Fruit fly (Drosophila melanogaster) whole organism, embryonic: ENCODE measurements around the gene Cpr67Fa1.

Source experiments
- Awh ChIP-seq: fragments of 200-800 bp; sonication (Bioruptor generic); IDR thresholded peaks from 2 replicates; pipeline ENCODE4, ENCODE4 v1.3.6; 2022; ENCODE audit warnings: missing biosample characterization, missing genetic modification characterization
- CG10147 ChIP-seq: fragments of 200-800 bp; sonication (Bioruptor generic); optimal IDR thresholded peaks from 2 replicates; lab custom pipeline; 2019; ENCODE audit warnings: missing biosample characterization, mild to moderate bottlenecking, missing genetic modification characterization, moderate library complexity
- CG12769 ChIP-seq: fragments of 200-800 bp; sonication (Bioruptor generic); optimal IDR thresholded peaks from 2 replicates; lab custom pipeline; 2019; ENCODE audit warnings: missing biosample characterization, mild to moderate bottlenecking, missing genetic modification characterization, moderate library complexity
- CG17829 ChIP-seq: fragments of 200-800 bp; optimal IDR thresholded peaks from 2 replicates; lab custom pipeline; 2019; ENCODE audit warnings: missing biosample characterization, mild to moderate bottlenecking, missing genetic modification characterization, moderate library complexity
- CG18262 ChIP-seq: fragments of 200-800 bp; optimal IDR thresholded peaks from 3 replicates; lab custom pipeline; 2019; ENCODE audit warnings: missing biosample characterization, mild to moderate bottlenecking, missing genetic modification characterization, moderate library complexity
- CG1832 ChIP-seq: fragments of 200-800 bp; sonication (Bioruptor generic); optimal IDR thresholded peaks from 2 replicates; lab custom pipeline; 2017; ENCODE audit warnings: missing biosample characterization, mild to moderate bottlenecking, missing genetic modification characterization, inconsistent platforms
- CG2199 ChIP-seq: fragments of 200-800 bp; sonication (Bioruptor generic); IDR thresholded peaks from 3 replicates; pipeline ENCODE4 v1.3.6; 2022; ENCODE audit warnings: missing biosample characterization, missing genetic modification characterization
- CG2678 ChIP-seq: fragments of 200-800 bp; sonication (Bioruptor generic); optimal IDR thresholded peaks from 3 replicates; lab custom pipeline; 2019; ENCODE audit warnings: missing biosample characterization, mild to moderate bottlenecking, missing genetic modification characterization, moderate library complexity
- CG3065 ChIP-seq: fragments of 200-800 bp; sonication (Bioruptor generic); optimal IDR thresholded peaks from 2 replicates; lab custom pipeline; 2016; ENCODE audit warnings: missing biosample characterization, missing genetic modification characterization
- CG31224 ChIP-seq: fragments of 200-800 bp; sonication (Bioruptor generic); IDR thresholded peaks from 2 replicates; pipeline ENCODE4 v1.3.6; 2022; ENCODE audit warnings: missing biosample characterization, missing genetic modification characterization
- CG34422 ChIP-seq: fragments of 200-800 bp; sonication (Bioruptor generic); IDR thresholded peaks from 3 replicates; pipeline ENCODE4 v1.3.6; 2022; ENCODE audit warnings: missing biosample characterization, missing genetic modification characterization
- CG3995 ChIP-seq: fragments of 200-800 bp; sonication (Bioruptor generic); optimal IDR thresholded peaks from 3 replicates; lab custom pipeline; 2016; ENCODE audit warnings: missing biosample characterization, missing genetic modification characterization
- CG6254 ChIP-seq: fragments of 200-800 bp; sonication (Bioruptor generic); optimal IDR thresholded peaks from 3 replicates; lab custom pipeline; 2017; ENCODE audit warnings: mild to moderate bottlenecking, missing biosample characterization, missing genetic modification reagents, missing genetic modification characterization
- CG6791 ChIP-seq: fragments of 200-800 bp; sonication (Bioruptor generic); IDR thresholded peaks from 3 replicates; pipeline ENCODE4 v1.3.6; 2022; ENCODE audit warnings: missing biosample characterization, missing genetic modification characterization; ENCODE audit not compliant: partially characterized antibody
- CG7987 ChIP-seq: fragments of 200-800 bp; sonication (Bioruptor generic); optimal IDR thresholded peaks from 2 replicates; lab custom pipeline; 2018; ENCODE audit warnings: missing biosample characterization, mild to moderate bottlenecking, missing genetic modification characterization, moderate library complexity
- CG8290 ChIP-seq, 3 experiments: fragments of 200-800 bp; sonication (Bioruptor generic); optimal IDR thresholded peaks; 2 replicates each; lab custom pipeline; 2016 to 2019; ENCODE audit warnings: missing biosample characterization in 3 of 3, missing genetic modification characterization in 3 of 3, mild to moderate bottlenecking in 2 of 3, moderate library complexity in 1 of 3
- D ChIP-seq, 2 experiments: fragments of 200-800 bp in 1 of 2; fragments of >200 bp in 1 of 2; sonication (Bioruptor generic) in 1 of 2; optimal IDR thresholded peaks; 2 replicates in 1 of 2; 3 replicates in 1 of 2; lab custom pipeline; 2017; ENCODE audit warnings: mild to moderate bottlenecking in 1 of 2, missing biosample characterization in 1 of 2, missing genetic modification characterization in 1 of 2, missing genetic modification reagents in 1 of 2
- Hr78 ChIP-seq, 2 experiments: fragments of 200-800 bp in 1 of 2; fragments of >200 bp in 1 of 2; sonication (Bioruptor generic) in 1 of 2; optimal IDR thresholded peaks; 2 replicates each; lab custom pipeline; 2017 to 2019; ENCODE audit warnings: missing biosample characterization in 2 of 2, missing genetic modification characterization in 2 of 2, mild to moderate bottlenecking in 1 of 2, moderate library complexity in 1 of 2
- Nf-YC ChIP-seq: fragments of 200-800 bp; optimal IDR thresholded peaks from 3 replicates; lab custom pipeline; 2019; ENCODE audit warnings: missing biosample characterization, mild to moderate bottlenecking, missing genetic modification characterization, moderate library complexity
- cato ChIP-seq: fragments of 200-800 bp; sonication (Bioruptor generic); optimal IDR thresholded peaks from 2 replicates; lab custom pipeline; 2016; ENCODE audit warnings: missing biosample characterization, missing genetic modification characterization, borderline replicate concordance
- cg ChIP-seq: fragments of 200-800 bp; sonication (Bioruptor generic); optimal IDR thresholded peaks from 3 replicates; lab custom pipeline; 2019; ENCODE audit warnings: missing biosample characterization, mild to moderate bottlenecking, missing genetic modification characterization, moderate library complexity
- chinmo ChIP-seq: fragments of 200-800 bp; sonication (Bioruptor generic); IDR thresholded peaks from 4 replicates; pipeline ENCODE4 v1.3.6; 2022; ENCODE audit warnings: missing biosample characterization, missing genetic modification characterization; ENCODE audit not compliant: partially characterized antibody
- ci ChIP-seq: fragments of 200-800 bp; sonication (Bioruptor generic); IDR thresholded peaks from 3 replicates; pipeline ENCODE4 v1.3.6; 2022; ENCODE audit warnings: missing biosample characterization, missing genetic modification characterization
- crp ChIP-seq, 2 experiments: fragments of 200-800 bp; sonication (Bioruptor generic); optimal IDR thresholded peaks; 2 replicates in 1 of 2; 3 replicates in 1 of 2; lab custom pipeline; 2017; ENCODE audit warnings: missing biosample characterization in 2 of 2, missing genetic modification characterization in 2 of 2, mild to moderate bottlenecking in 1 of 2, moderate library complexity in 1 of 2
- gce ChIP-seq: fragments of 200-800 bp; sonication (Bioruptor generic); IDR thresholded peaks from 3 replicates; pipeline ENCODE4 v1.3.6; 2022; ENCODE audit warnings: missing biosample characterization, missing genetic modification characterization
- grau ChIP-seq: fragments of 200-800 bp; optimal IDR thresholded peaks from 3 replicates; lab custom pipeline; 2019; ENCODE audit warnings: missing biosample characterization, mild to moderate bottlenecking, missing genetic modification characterization, moderate library complexity
- mld ChIP-seq: fragments of 200-800 bp; sonication (Bioruptor generic); IDR thresholded peaks from 3 replicates; pipeline ENCODE4 v1.3.6; 2022; ENCODE audit warnings: missing biosample characterization, missing genetic modification characterization; ENCODE audit not compliant: partially characterized antibody
- nerfin-1 ChIP-seq: fragments of 200-800 bp; sonication (Bioruptor generic); optimal IDR thresholded peaks from 3 replicates; lab custom pipeline; 2019; ENCODE audit warnings: missing biosample characterization, mild to moderate bottlenecking, missing genetic modification characterization, moderate library complexity
- pan ChIP-seq, 4 experiments: fragments of >200 bp in 3 of 4; fragments of 200-800 bp in 1 of 4; sonication (Bioruptor generic) in 1 of 4; optimal IDR thresholded peaks in 3 of 4; IDR thresholded peaks in 1 of 4; 2 replicates each; pipeline versions ENCODE4 v1.3.6 to Lab custom; 2017 to 2022; ENCODE audit warnings: missing biosample characterization in 2 of 4, missing genetic modification characterization in 2 of 4, mixed read lengths in 1 of 4
- psq ChIP-seq: fragments of 200-800 bp; sonication (Bioruptor generic); optimal IDR thresholded peaks from 2 replicates; lab custom pipeline; 2017; ENCODE audit warnings: missing biosample characterization, missing genetic modification characterization
- ranshi ChIP-seq: fragments of 200-800 bp; sonication (Bioruptor generic); IDR thresholded peaks from 2 replicates; pipeline ENCODE4 v1.3.6; 2022; ENCODE audit warnings: missing biosample characterization, missing genetic modification characterization
- sob ChIP-seq: fragments of 200-800 bp; sonication (Bioruptor generic); IDR thresholded peaks from 2 replicates; pipeline ENCODE4 v1.3.6; 2022; ENCODE audit warnings: missing biosample characterization, missing genetic modification characterization
- tgo ChIP-seq: fragments of 200-800 bp; sonication (Bioruptor generic); IDR thresholded peaks from 3 replicates; pipeline ENCODE4 v1.3.6; 2022; ENCODE audit warnings: missing biosample characterization, missing genetic modification characterization
- vfl ChIP-seq: fragments of 200-800 bp; sonication (Bioruptor generic); optimal IDR thresholded peaks from 2 replicates; lab custom pipeline; 2016; ENCODE audit warnings: missing biosample characterization, missing genetic modification characterization
- wor ChIP-seq: fragments of 200-800 bp; sonication (Bioruptor generic); IDR thresholded peaks from 2 replicates; pipeline ENCODE4 v1.3.6; 2022; ENCODE audit warnings: missing biosample characterization, missing genetic modification characterization
- z ChIP-seq: fragments of 200-800 bp; sonication (Bioruptor generic); IDR thresholded peaks from 3 replicates; pipeline ENCODE4 v1.3.6; 2022; ENCODE audit warnings: missing biosample characterization, missing genetic modification characterization
- zen ChIP-seq: fragments of 200-800 bp; sonication (Bioruptor generic); optimal IDR thresholded peaks from 3 replicates; lab custom pipeline; 2018; ENCODE audit warnings: missing biosample characterization, mild to moderate bottlenecking, missing genetic modification characterization, moderate library complexity
- zfh1 ChIP-seq: fragments of 200-800 bp; sonication (Bioruptor generic); IDR thresholded peaks from 3 replicates; pipeline ENCODE4 v1.3.6; 2022; ENCODE audit warnings: missing biosample characterization, missing genetic modification characterization

Cpr67Fa1 gene

dm6 chr3L:10860042-10860643 lies 29.6 kb upstream of the Cpr67Fa1 start (continued):
- 0 out of 3 replicates have a peak, but pooled peaks have one; percentile 33 for TF ChIP-seq tgo
- TF ChIP-seq CG17829 (tag; lab: Kevin White, UChicago) = peak; percentile 36
- TF ChIP-seq CG7987 (GFP tag; lab: Kevin White, UChicago) = peak; percentile 13
- TF ChIP-seq gce = 0 out of 3 replicates have a peak, but pooled peaks have one; percentile 10
- no peak for TF ChIP-seq cato (GFP tag; lab: Kevin White, UChicago)
- 0 out of 3 replicates have a peak, but pooled peaks have one; percentile 27 for TF ChIP-seq zfh1 (GFP tag; lab: Robert Waterston, UW)
- TF ChIP-seq crp (GFP tag; optimal IDR thresholded peaks at IDR 0.05; lab: Kevin White, UChicago) = peak in 1 of 2 experiments; percentile 79
- TF ChIP-seq CG6254 (GFP tag; lab: Kevin White, UChicago) = peak; percentile 31
- TF ChIP-seq CG2199 = peak; percentile 97; the same call in 2 of the 3 replicates
- peak; percentile 42; the same call in 1 of the 3 replicates for TF ChIP-seq CG34422 (GFP tag; lab: Robert Waterston, UW)
- peak; percentile 7 for TF ChIP-seq CG2678 (tag; lab: Kevin White, UChicago)
- peak; percentile 9 for TF ChIP-seq vfl (GFP tag; lab: Kevin White, UChicago)
- no peak for TF ChIP-seq mld (GFP tag; lab: Robert Waterston, UW)
- peak; percentile 22; the same call in 1 of the 2 replicates for TF ChIP-seq sob (GFP tag; lab: Robert Waterston, UW)
- TF ChIP-seq ranshi (GFP tag; lab: Robert Waterston, UW) = peak; percentile 5; the same call in 1 of the 2 replicates
- no peak for TF ChIP-seq wor (GFP tag; lab: Robert Waterston, UW)
- TF ChIP-seq CG1832 (GFP tag; lab: Kevin White, UChicago) = peak; percentile 37
- peak; percentile 97 for TF ChIP-seq CG3065 (GFP tag; lab: Kevin White, UChicago)
- peak; percentile 11 for TF ChIP-seq psq (GFP tag; lab: Kevin White, UChicago)
- TF ChIP-seq z (GFP tag; lab: Robert Waterston, UW) = 0 out of 3 replicates have a peak, but pooled peaks have one; percentile 46
- peak; percentile 68 for TF ChIP-seq zen (tag; lab: Kevin White, UChicago)
- TF ChIP-seq nerfin-1 (tag; lab: Kevin White, UChicago) = peak; percentile 23
- TF ChIP-seq ci (GFP tag; lab: Robert Waterston, UW) = peak; percentile 69
- no peak for TF ChIP-seq CG3995 (GFP tag; lab: Kevin White, UChicago)
- peak; percentile 31 for TF ChIP-seq CG18262
- TF ChIP-seq CG31224 (GFP tag; lab: Robert Waterston, UW) = peak; percentile 43; the same call in 1 of the 2 replicates
- TF ChIP-seq Hr78 (GFP tag; optimal IDR thresholded peaks at IDR 0.05; lab: Kevin White, UChicago) = peak in 1 of 2 experiments; percentile 30
- peak; percentile 70; the same call in 1 of the 4 replicates for TF ChIP-seq chinmo (GFP tag; lab: Robert Waterston, UW)
- TF ChIP-seq grau (tag; lab: Kevin White, UChicago) = peak; percentile 50
- TF ChIP-seq Nf-YC = peak; percentile 5
- TF ChIP-seq cg = peak; percentile 89
- TF ChIP-seq D (optimal IDR thresholded peaks at IDR 0.05; lab: Kevin White, UChicago) = peak; percentile 26
- TF ChIP-seq D (GFP tag; optimal IDR thresholded peaks at IDR 0.05; lab: Kevin White, UChicago) = no peak
- peak; percentile 21 for TF ChIP-seq CG10147 (GFP tag; lab: Kevin White, UChicago)
- TF ChIP-seq CG8290 (GFP tag; optimal IDR thresholded peaks at IDR 0.05; lab: Kevin White, UChicago) = peak; percentile 0
- peak in 1 of 2 experiments; percentile 57 for TF ChIP-seq CG8290 (tag; optimal IDR thresholded peaks at IDR 0.05; lab: Kevin White, UChicago)
- TF ChIP-seq pan (optimal IDR thresholded peaks at IDR 0.05; lab: Kevin White, UChicago) = no peak
- no peak for TF ChIP-seq pan (GFP tag; optimal IDR thresholded peaks at IDR 0.05 in 1 of 2, IDR thresholded peaks at IDR 0.05 in 1 of 2)
- TF ChIP-seq Awh (GFP tag; lab: Robert Waterston, UW) = 0 out of 2 replicates have a peak, but pooled peaks have one; percentile 39
- no peak for TF ChIP-seq CG6791 (GFP tag; lab: Robert Waterston, UW)
- peak; percentile 69 for TF ChIP-seq CG12769 (tag; lab: Kevin White, UChicago)
